Fruit fly (Drosophila melanogaster) Kc167 (cell line): ENCODE measurements around the gene CG13082.

Experiments
- Myc ChIP-seq: fragments of >200 bp; optimal IDR thresholded peaks from 2 replicates; lab custom pipeline; 2017; ENCODE audit warnings: missing external identifiers
- Sin3A ChIP-seq: fragments of >200 bp; optimal IDR thresholded peaks from 2 replicates; lab custom pipeline; 2018; ENCODE audit warnings: missing external identifiers
- h ChIP-seq: fragments of >200 bp; optimal IDR thresholded peaks from 3 replicates; lab custom pipeline; 2018; ENCODE audit warnings: missing external identifiers
- insv ChIP-seq: fragments of >200 bp; optimal IDR thresholded peaks from 3 replicates; lab custom pipeline; 2018; ENCODE audit warnings: missing external identifiers
- psq ChIP-seq: fragments of >200 bp; optimal IDR thresholded peaks from 2 replicates; lab custom pipeline; 2017; ENCODE audit warnings: missing external identifiers
- ttk ChIP-seq: sonication (Bioruptor generic); optimal IDR thresholded peaks from 2 replicates; lab custom pipeline; 2017; ENCODE audit warnings: missing external identifiers

Gene CG13082

dm6 chr2L:19537779-19538456 is at the start of gene CG13082:
TSS of gene CG13082 (plus strand) at chr2L:19538425.
- no peak for TF ChIP-seq ttk (lab: Kevin White, UChicago)
- no peak for TF ChIP-seq Sin3A (lab: Kevin White, UChicago)
- TF ChIP-seq insv: no peak
- no peak for TF ChIP-seq psq (lab: Kevin White, UChicago)

DNA sequence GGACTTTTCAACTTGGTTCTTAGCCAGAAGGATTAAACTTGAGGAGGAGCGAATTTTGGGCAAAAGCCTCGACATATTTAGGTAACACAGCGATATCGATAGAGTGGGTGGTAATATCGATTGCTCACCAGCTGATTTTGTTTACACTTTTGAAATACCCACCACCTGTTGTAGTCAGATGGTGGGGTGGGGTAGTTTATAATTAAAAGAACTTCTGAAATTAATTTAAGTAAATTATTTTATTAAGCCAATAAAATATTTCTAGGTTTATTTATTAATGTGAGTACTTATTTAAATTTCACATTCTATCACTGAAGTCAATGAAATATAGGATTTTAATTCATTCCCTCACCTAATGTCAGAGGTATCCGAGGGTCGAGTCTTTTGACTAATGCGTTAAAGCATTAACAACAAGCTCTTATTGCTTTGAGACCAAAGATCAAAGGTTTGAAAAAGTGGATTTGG is 48.2 kb upstream of the CG13082 start, which contains the start of the genes CG10194 and CG18094:
CG10194 (minus strand) TSS at position 108 of the 465 bp plus-strand sequence.
CG18094 (plus strand) TSS at position 266 of the 465 bp plus-strand sequence.
- TF ChIP-seq h (lab: Kevin White, UChicago): no peak
- no peak for TF ChIP-seq Myc
- TF ChIP-seq insv: no peak
- no peak for TF ChIP-seq Sin3A (lab: Kevin White, UChicago)
- TF ChIP-seq psq (lab: Kevin White, UChicago): no peak
- TF ChIP-seq ttk (lab: Kevin White, UChicago): no peak

- no peak for TF ChIP-seq ttk (lab: Kevin White, UChicago)
- TF ChIP-seq Myc: no peak
- TF ChIP-seq psq (lab: Kevin White, UChicago): no peak
- TF ChIP-seq h (lab: Kevin White, UChicago): no peak
- TF ChIP-seq insv: no peak
- no peak for TF ChIP-seq Sin3A (lab: Kevin White, UChicago)
Measured at dm6 chr2L:19492934-19493686, 45.1 kb upstream of the CG13082 start, which contains the start of the genes swm and Ctu2. TSS of gene swm (plus strand) at chr2L:19493251. TSS of gene Ctu2 (minus strand) at chr2L:19493253.

- TF ChIP-seq psq (lab: Kevin White, UChicago): no peak
- TF ChIP-seq ttk (lab: Kevin White, UChicago): no peak
- no peak for TF ChIP-seq Myc
- no peak for TF ChIP-seq Sin3A (lab: Kevin White, UChicago)
- TF ChIP-seq insv: no peak
- no peak for TF ChIP-seq h (lab: Kevin White, UChicago)
Measured at dm6 chr2L:19497983-19498382, 40.2 kb upstream of the CG13082 start, which contains the start of gene Top3alpha. TSS of gene Top3alpha (plus strand) at chr2L:19498168.

dm6 chr2L:19506323-19506722 is 31.9 kb upstream of the CG13082 start:
- no peak for TF ChIP-seq ttk (lab: Kevin White, UChicago)
- TF ChIP-seq Myc: no peak
- TF ChIP-seq h (lab: Kevin White, UChicago): no peak
- TF ChIP-seq insv: no peak
- no peak for TF ChIP-seq psq (lab: Kevin White, UChicago)

DNA sequence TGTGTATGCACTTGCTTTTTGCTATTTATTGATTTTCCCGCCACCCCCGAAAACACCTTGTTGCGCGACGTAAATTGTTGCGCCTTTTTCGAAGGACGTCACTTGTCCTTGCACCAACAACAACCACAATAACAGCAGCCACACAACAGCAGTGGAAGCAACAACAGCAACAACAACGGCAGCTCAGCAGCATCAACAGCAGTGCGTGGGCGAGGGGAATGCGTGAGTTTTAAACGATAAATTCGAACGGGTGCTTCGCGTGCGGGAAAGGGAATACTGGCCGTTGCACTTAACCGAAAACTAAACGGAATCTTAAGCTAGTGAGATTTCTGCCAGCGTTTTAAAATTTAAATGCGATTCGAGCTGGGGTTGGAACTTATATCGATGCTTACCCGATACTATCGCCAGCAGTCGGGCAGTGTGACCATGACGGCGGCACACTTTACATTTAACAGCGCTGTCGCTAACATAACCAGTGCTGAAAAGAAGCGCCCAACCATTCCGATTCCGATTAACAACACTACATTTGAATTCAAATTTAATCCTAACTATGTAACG is 29.8 kb upstream of the CG13082 start, which contains the start of gene cyst:
cyst (minus strand) TSS at position 404 of the 558 bp plus-strand sequence.
- TF ChIP-seq h (lab: Kevin White, UChicago) (no peak), psq (lab: Kevin White, UChicago) (no peak), ttk (lab: Kevin White, UChicago) (no peak), Myc (no peak), Sin3A (lab: Kevin White, UChicago) (no peak), insv (no peak)

DNA sequence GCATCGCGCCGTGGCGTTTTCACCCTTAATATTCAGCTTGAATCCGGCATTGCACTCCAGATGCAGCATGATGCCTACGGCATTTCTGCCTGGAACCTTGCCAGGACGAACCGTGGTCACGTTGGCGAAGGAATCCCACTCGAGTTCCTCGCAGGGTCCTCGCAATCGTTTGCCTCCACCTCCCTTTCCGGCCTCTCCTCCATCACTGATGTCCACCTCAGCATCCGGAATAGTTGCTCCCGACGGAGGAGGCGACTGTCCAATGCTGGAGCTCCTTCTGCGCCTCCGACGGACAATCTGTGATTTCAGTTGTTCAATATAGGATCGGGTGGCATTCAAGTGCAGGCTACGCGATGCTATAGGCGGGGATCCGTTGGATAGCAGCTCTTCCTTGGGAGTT is 26.0 kb upstream of the CG13082 start:
- TF ChIP-seq h (lab: Kevin White, UChicago) (no peak), Myc (no peak), psq (lab: Kevin White, UChicago) (no peak)

dm6 chr2L:19516062-19516461 is 22.2 kb upstream of the CG13082 start:
- no peak for TF ChIP-seq Myc
- no peak for TF ChIP-seq psq (lab: Kevin White, UChicago)
- no peak for TF ChIP-seq h (lab: Kevin White, UChicago)
- TF ChIP-seq ttk (lab: Kevin White, UChicago): no peak
- no peak for TF ChIP-seq Sin3A (lab: Kevin White, UChicago)
- TF ChIP-seq insv: no peak

DNA sequence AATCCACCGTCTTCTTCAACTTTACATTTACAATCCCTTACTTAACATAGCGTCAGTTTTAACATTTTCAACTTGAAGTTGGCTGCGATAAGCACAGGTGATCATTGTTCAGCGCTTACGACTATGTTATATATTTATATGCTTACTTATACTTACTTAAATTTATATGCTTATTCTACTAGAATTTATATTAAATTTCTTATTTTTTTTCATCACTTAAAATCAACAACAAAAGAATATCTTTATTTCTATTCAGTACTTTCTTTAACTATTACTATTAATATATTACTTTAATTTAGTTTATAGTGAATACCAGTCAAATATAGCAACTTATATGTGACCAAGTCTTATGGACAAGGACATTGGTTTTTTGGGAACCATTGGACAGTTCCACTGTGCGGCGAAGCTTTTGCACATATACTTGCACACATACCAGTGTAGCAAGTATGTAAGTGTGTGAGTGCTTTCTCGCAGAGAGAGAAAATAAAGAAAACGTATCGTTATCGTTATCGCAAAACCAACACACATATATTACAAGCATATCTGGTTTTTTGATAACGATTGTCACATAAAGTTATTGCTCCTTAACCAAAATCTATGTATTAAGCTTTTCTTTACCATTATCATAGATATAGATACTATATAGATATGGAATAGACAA is 20.9 kb upstream of the CG13082 start, which contains the start of gene Hasp:
Hasp (minus strand) TSS at position 51 of the 661 bp plus-strand sequence.
- TF ChIP-seq ttk (lab: Kevin White, UChicago) (no peak), h (lab: Kevin White, UChicago) (no peak)

dm6 chr2L:19518636-19519086 is 19.6 kb upstream of the CG13082 start, which contains the start of gene CG10132:
TSS of gene CG10132 (plus strand) at chr2L:19518824.
- no peak for TF ChIP-seq Sin3A (lab: Kevin White, UChicago)
- TF ChIP-seq Myc: no peak
- TF ChIP-seq ttk (lab: Kevin White, UChicago): no peak
- TF ChIP-seq psq (lab: Kevin White, UChicago): no peak
- TF ChIP-seq insv: no peak
- no peak for TF ChIP-seq h (lab: Kevin White, UChicago)

DNA sequence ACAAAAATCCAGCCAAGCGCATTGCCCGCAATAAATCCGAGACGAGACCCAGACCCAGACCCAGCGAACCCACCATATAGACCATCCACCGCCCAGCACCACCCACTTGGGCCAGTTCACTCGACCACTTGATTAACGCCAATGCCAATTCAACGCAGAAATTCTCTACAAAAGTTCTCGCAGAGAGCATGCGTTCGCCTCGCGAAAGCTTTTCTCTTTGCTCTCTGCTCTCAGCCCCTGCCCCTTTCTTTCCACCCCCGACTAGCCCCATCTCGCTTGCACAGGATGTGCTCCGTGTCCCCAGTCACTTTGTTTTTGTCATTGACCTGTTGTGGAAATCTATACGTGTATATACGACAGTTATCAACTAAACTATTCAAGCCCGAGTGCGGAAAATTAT is 18.6 kb upstream of the CG13082 start:
- TF ChIP-seq h (lab: Kevin White, UChicago) (no peak), Myc (no peak)
